Worm (Caenorhabditis elegans) whole organism, L2 larva: ENCODE results near the gene F07H5.7.

ENCODE experiments used
- C34F6.9 ChIP-seq: fragments of 150-350 bp; optimal IDR thresholded peaks from 2 replicates; lab custom pipeline; 2014; ENCODE audit warnings: missing biosample characterization, missing genetic modification characterization
- F13H6.1 ChIP-seq: sonication (generic microtip); optimal IDR thresholded peaks from 2 replicates; lab custom pipeline; 2016; ENCODE audit warnings: missing genetic modification characterization, missing compliant biosample characterization
- ZK546.5 ChIP-seq: sonication (generic microtip); optimal IDR thresholded peaks from 2 replicates; lab custom pipeline; 2017; ENCODE audit warnings: missing biosample characterization, missing genetic modification characterization
- alr-1 ChIP-seq: fragments of 150-350 bp; optimal IDR thresholded peaks from 2 replicates; lab custom pipeline; 2014; ENCODE audit warnings: missing biosample characterization, missing genetic modification characterization
- aly-2 ChIP-seq: fragments of 150-350 bp; optimal IDR thresholded peaks from 2 replicates; lab custom pipeline; 2014; ENCODE audit warnings: missing biosample characterization, missing genetic modification characterization
- ama-1 ChIP-seq: fragments of 150-350 bp; optimal IDR thresholded peaks from 2 replicates; lab custom pipeline; 2018; ENCODE audit warnings: inconsistent platforms
- blmp-1 ChIP-seq: sonication (generic microtip); optimal IDR thresholded peaks from 2 replicates; lab custom pipeline; 2017; ENCODE audit warnings: missing genetic modification characterization, mild to moderate bottlenecking, missing compliant biosample characterization, antibody characterized with exemption, moderate library complexity; ENCODE audit not compliant: insufficient read depth
- ceh-16 ChIP-seq: fragments of 150-350 bp; optimal IDR thresholded peaks from 2 replicates; lab custom pipeline; 2014; ENCODE audit warnings: missing biosample characterization, missing genetic modification characterization
- ceh-82 ChIP-seq: fragments of 150-350 bp; optimal IDR thresholded peaks from 2 replicates; lab custom pipeline; 2014; ENCODE audit warnings: missing biosample characterization, missing genetic modification characterization
- crh-2 ChIP-seq: sonication (generic microtip); optimal IDR thresholded peaks from 2 replicates; lab custom pipeline; 2017; ENCODE audit warnings: missing biosample characterization, missing genetic modification characterization
- egl-27 ChIP-seq: sonication (generic microtip); optimal IDR thresholded peaks from 3 replicates; lab custom pipeline; 2017; ENCODE audit warnings: missing biosample characterization, missing genetic modification reagents, missing genetic modification characterization
- fos-1 ChIP-seq: fragments of 150-350 bp; optimal IDR thresholded peaks from 2 replicates; lab custom pipeline; 2014; ENCODE audit warnings: missing biosample characterization, missing genetic modification characterization
- gmeb-1 ChIP-seq: fragments of 150-350 bp; optimal IDR thresholded peaks from 2 replicates; lab custom pipeline; 2014; ENCODE audit warnings: missing biosample characterization, missing genetic modification characterization
- lin-11 ChIP-seq: fragments of 150-350 bp; sonication (generic microtip); optimal IDR thresholded peaks from 2 replicates; lab custom pipeline; 2014; ENCODE audit warnings: missing biosample characterization, missing genetic modification characterization, inconsistent platforms, mixed read lengths
- lin-39 ChIP-seq: fragments of 150-350 bp; optimal IDR thresholded peaks from 2 replicates; lab custom pipeline; 2014; ENCODE audit warnings: missing biosample characterization, missing genetic modification reagents, missing genetic modification characterization
- lsy-2 ChIP-seq, 2 experiments: fragments of 150-350 bp in 1 of 2; sonication (generic microtip) in 1 of 2; optimal IDR thresholded peaks; 2 replicates each; lab custom pipeline; 2014 to 2017; ENCODE audit warnings: missing biosample characterization in 2 of 2, missing genetic modification characterization in 2 of 2
- mab-5 ChIP-seq: fragments of 150-350 bp; optimal IDR thresholded peaks from 2 replicates; lab custom pipeline; 2014; ENCODE audit warnings: missing biosample characterization, missing genetic modification characterization
- mdl-1 ChIP-seq, 2 experiments: fragments of 150-350 bp in 1 of 2; sonication (generic microtip) in 1 of 2; optimal IDR thresholded peaks; 2 replicates each; lab custom pipeline; 2017; ENCODE audit warnings: missing biosample characterization in 2 of 2, missing genetic modification characterization in 2 of 2
- nhr-10 ChIP-seq: sonication (generic microtip); optimal IDR thresholded peaks from 2 replicates; lab custom pipeline; 2017; ENCODE audit warnings: missing biosample characterization, missing genetic modification characterization
- nhr-11 ChIP-seq: fragments of 150-350 bp; optimal IDR thresholded peaks from 2 replicates; lab custom pipeline; 2014; ENCODE audit warnings: missing biosample characterization, missing genetic modification characterization
- nhr-129 ChIP-seq: fragments of 150-350 bp; optimal IDR thresholded peaks from 2 replicates; lab custom pipeline; 2014; ENCODE audit warnings: missing biosample characterization, missing genetic modification characterization
- nhr-21 ChIP-seq: fragments of 150-350 bp; optimal IDR thresholded peaks from 2 replicates; lab custom pipeline; 2014; ENCODE audit warnings: missing biosample characterization, missing genetic modification characterization
- nhr-23 ChIP-seq: fragments of 150-350 bp; optimal IDR thresholded peaks from 2 replicates; lab custom pipeline; 2014; ENCODE audit warnings: missing biosample characterization, missing genetic modification reagents, missing genetic modification characterization
- nhr-237 ChIP-seq: fragments of 150-350 bp; optimal IDR thresholded peaks from 2 replicates; lab custom pipeline; 2014; ENCODE audit warnings: missing biosample characterization, missing genetic modification characterization
- nhr-25 ChIP-seq: fragments of 150-350 bp; sonication (generic microtip); optimal IDR thresholded peaks from 3 replicates; lab custom pipeline; 2014; ENCODE audit warnings: missing biosample characterization, missing genetic modification characterization
- nhr-6 ChIP-seq: fragments of 150-350 bp; optimal IDR thresholded peaks from 2 replicates; lab custom pipeline; 2014; ENCODE audit warnings: missing biosample characterization, missing genetic modification characterization
- nhr-77 ChIP-seq: fragments of 150-350 bp; optimal IDR thresholded peaks from 2 replicates; lab custom pipeline; 2014; ENCODE audit warnings: missing biosample characterization, missing genetic modification characterization
- peb-1 ChIP-seq: fragments of 150-350 bp; optimal IDR thresholded peaks from 2 replicates; lab custom pipeline; 2014; ENCODE audit warnings: missing biosample characterization, missing genetic modification characterization
- sem-4 ChIP-seq: fragments of 150-350 bp; optimal IDR thresholded peaks from 2 replicates; lab custom pipeline; 2014; ENCODE audit warnings: missing biosample characterization, missing genetic modification reagents, missing genetic modification characterization
- skn-1 ChIP-seq: sonication (generic microtip); optimal IDR thresholded peaks from 2 replicates; lab custom pipeline; 2017; ENCODE audit warnings: missing biosample characterization, missing genetic modification characterization
- sma-3 ChIP-seq: sonication (generic microtip); optimal IDR thresholded peaks from 2 replicates; lab custom pipeline; 2016; ENCODE audit warnings: missing genetic modification reagents, missing genetic modification characterization, missing compliant biosample characterization
- sma-9 ChIP-seq, 2 experiments: fragments of 150-350 bp in 1 of 2; sonication (generic microtip) in 1 of 2; optimal IDR thresholded peaks; 2 replicates each; lab custom pipeline; 2014 to 2016; ENCODE audit warnings: missing genetic modification characterization in 2 of 2, mild to moderate bottlenecking in 1 of 2, missing biosample characterization in 1 of 2, missing compliant biosample characterization in 1 of 2, missing genetic modification reagents in 1 of 2, moderate library complexity in 1 of 2
- snpc-4 ChIP-seq: fragments of 150-350 bp; optimal IDR thresholded peaks from 2 replicates; lab custom pipeline; 2014; ENCODE audit warnings: missing biosample characterization, missing genetic modification characterization
- unc-55 ChIP-seq: fragments of 150-350 bp; sonication (generic microtip); optimal IDR thresholded peaks from 3 replicates; lab custom pipeline; 2014; ENCODE audit warnings: missing biosample characterization, missing genetic modification reagents, missing genetic modification characterization
- unc-62 ChIP-seq: fragments of 150-350 bp; optimal IDR thresholded peaks from 2 replicates; lab custom pipeline; 2014; ENCODE audit warnings: missing biosample characterization, missing genetic modification reagents, missing genetic modification characterization
- zag-1 ChIP-seq: fragments of 150-350 bp; optimal IDR thresholded peaks from 2 replicates; lab custom pipeline; 2014; ENCODE audit warnings: missing biosample characterization, missing genetic modification characterization
- ztf-1 ChIP-seq: fragments of 200-800 bp; sonication (Bioruptor generic); conservative IDR thresholded peaks from 2 replicates; pipeline ENCODE4 v1.3.6; 2022; ENCODE audit warnings: missing genetic modification characterization, missing compliant biosample characterization
- ztf-4 ChIP-seq: fragments of 150-350 bp; optimal IDR thresholded peaks from 2 replicates; lab custom pipeline; 2014; ENCODE audit warnings: missing biosample characterization, missing genetic modification characterization

Gene F07H5.7

ce11 chrII:8784235-8784928 is 9.6 kb downstream of the F07H5.7 start:
- TF ChIP-seq sem-4 = peak; percentile 23
- TF ChIP-seq snpc-4 (tag; lab: Kevin White, UChicago) = peak; percentile 13
- peak in 1 of 2 experiments; percentile 41 for TF ChIP-seq lsy-2 (tag; optimal IDR thresholded peaks at IDR 0.05; lab: Kevin White, UChicago)
- peak; percentile 86 for TF ChIP-seq C34F6.9
- peak; percentile 28 for TF ChIP-seq sma-9 (GFP tag; optimal IDR thresholded peaks at IDR 0.05; lab: Kevin White, UChicago)
- TF ChIP-seq sma-9 (tag; optimal IDR thresholded peaks at IDR 0.05; lab: Kevin White, UChicago) = no peak
- TF ChIP-seq ztf-4 (tag; lab: Kevin White, UChicago) = peak; percentile 20
- TF ChIP-seq unc-55 (GFP tag; lab: Kevin White, UChicago) = peak; percentile 71
- peak; percentile 71 for TF ChIP-seq crh-2 (tag; lab: Kevin White, UChicago)
- TF ChIP-seq skn-1 = no peak
- TF ChIP-seq zag-1 = peak; percentile 33
- peak; percentile 82 for TF ChIP-seq ama-1
- TF ChIP-seq nhr-129 (tag; lab: Kevin White, UChicago) = peak; percentile 48
- no peak for TF ChIP-seq mab-5 (tag; lab: Kevin White, UChicago)
- TF ChIP-seq nhr-23 (tag; lab: Kevin White, UChicago) = no peak
- no peak for TF ChIP-seq lin-39
- TF ChIP-seq fos-1 = peak; percentile 6
- peak; percentile 49 for TF ChIP-seq F13H6.1
- TF ChIP-seq, all 48 proteins: peak for 13

ce11 chrII:8783451-8783967 is 10.5 kb downstream of the F07H5.7 start, which contains the start of gene sgn-1:
Gene sgn-1, minus strand, starts transcription at chrII:8783670.
- peak; percentile 23 for TF ChIP-seq nhr-129 (tag; lab: Kevin White, UChicago)
- TF ChIP-seq F13H6.1 = no peak
- no peak for TF ChIP-seq lin-11 (tag; lab: Kevin White, UChicago)
- no peak for TF ChIP-seq nhr-6 (tag; lab: Kevin White, UChicago)

- no peak for TF ChIP-seq unc-62
- TF ChIP-seq fos-1 = no peak
- no peak for TF ChIP-seq nhr-23 (tag; lab: Kevin White, UChicago)
- no peak for TF ChIP-seq nhr-10
- no peak for TF ChIP-seq blmp-1 (tag; lab: Kevin White, UChicago)
- TF ChIP-seq nhr-11 (tag; lab: Kevin White, UChicago) = no peak
- TF ChIP-seq lin-39 = no peak
- no peak for TF ChIP-seq ama-1
- no peak for TF ChIP-seq sma-3 (GFP tag; lab: Kevin White, UChicago)
- TF ChIP-seq ceh-16 (tag; lab: Kevin White, UChicago) = no peak
- no peak for TF ChIP-seq ceh-82 (tag; lab: Kevin White, UChicago)
- TF ChIP-seq nhr-77 (tag; lab: Kevin White, UChicago) = no peak
- no peak for TF ChIP-seq F13H6.1
- no peak for TF ChIP-seq peb-1 (tag; lab: Kevin White, UChicago)
- TF ChIP-seq zag-1 = no peak
- no peak for TF ChIP-seq egl-27 (tag; lab: Kevin White, UChicago)
Observed at ce11 chrII:8776504-8776903, 17.5 kb downstream of the F07H5.7 start.

ce11 chrII:8770675-8771074 is 23.3 kb downstream of the F07H5.7 start, which contains the start of gene let-19:
Gene let-19, plus strand, starts transcription at chrII:8770975.
- TF ChIP-seq nhr-25 (tag; lab: Kevin White, UChicago) = no peak
- TF ChIP-seq gmeb-1 (tag; lab: Kevin White, UChicago) = no peak
- no peak for TF ChIP-seq nhr-77 (tag; lab: Kevin White, UChicago)
- TF ChIP-seq zag-1 = no peak
- no peak for TF ChIP-seq nhr-23 (tag; lab: Kevin White, UChicago)
- TF ChIP-seq nhr-129 (tag; lab: Kevin White, UChicago) = no peak
- TF ChIP-seq, all 48 proteins: peak for 0

ce11 chrII:8769375-8769774 is 24.6 kb downstream of the F07H5.7 start:
- TF ChIP-seq lsy-2 (tag; optimal IDR thresholded peaks at IDR 0.05; lab: Kevin White, UChicago) (peak in 1 of 2 experiments; percentile 30), nhr-6 (tag; lab: Kevin White, UChicago) (no peak), mab-5 (tag; lab: Kevin White, UChicago) (no peak), ztf-1 (GFP tag; lab: Robert Waterston, UW) (no peak), gmeb-1 (tag; lab: Kevin White, UChicago) (peak; percentile 13), sma-3 (GFP tag; lab: Kevin White, UChicago) (no peak), C34F6.9 (no peak), nhr-21 (no peak), alr-1 (tag; lab: Kevin White, UChicago) (no peak), unc-55 (GFP tag; lab: Kevin White, UChicago) (peak; percentile 39), aly-2 (no peak), fos-1 (peak; percentile 30), nhr-129 (tag; lab: Kevin White, UChicago) (peak; percentile 5), nhr-10 (no peak), nhr-237 (tag; lab: Kevin White, UChicago) (no peak), egl-27 (tag; lab: Kevin White, UChicago) (peak; percentile 20), unc-62 (no peak), mdl-1 (tag; optimal IDR thresholded peaks at IDR 0.05; lab: Kevin White, UChicago) (no peak), crh-2 (tag; lab: Kevin White, UChicago) (peak; percentile 12), F13H6.1 (peak; percentile 21), ZK546.5 (tag; lab: Kevin White, UChicago) (no peak), lin-39 (no peak)
